Worm (Caenorhabditis elegans) whole organism, young adult: ENCODE data around the gene F53H2.1.

Experiments
- F10E7.11 ChIP-seq: sonication (generic microtip); optimal IDR thresholded peaks from 2 replicates; lab custom pipeline; 2017; ENCODE audit warnings: mild to moderate bottlenecking, missing genetic modification characterization, moderate library complexity, missing compliant biosample characterization
- F37B4.10 ChIP-seq: fragments of 200-800 bp; sonication (Bioruptor generic); IDR thresholded peaks from 2 replicates; pipeline ENCODE4 v1.3.6; 2022; ENCODE audit warnings: missing genetic modification characterization, missing compliant biosample characterization
- F39B2.1 ChIP-seq: fragments of 200-800 bp; sonication (Bioruptor generic); IDR thresholded peaks from 2 replicates; pipeline ENCODE4 v1.3.6; 2022; ENCODE audit warnings: missing genetic modification reagents, missing genetic modification characterization, missing compliant biosample characterization
- F52B5.7 ChIP-seq: sonication (generic microtip); optimal IDR thresholded peaks from 2 replicates; lab custom pipeline; 2016; ENCODE audit warnings: mild to moderate bottlenecking, missing genetic modification characterization, missing compliant biosample characterization
- F57C9.4 ChIP-seq: sonication (generic microtip); optimal IDR thresholded peaks from 2 replicates; lab custom pipeline; 2017; ENCODE audit warnings: mild to moderate bottlenecking, missing genetic modification characterization, missing compliant biosample characterization
- T07F8.4 ChIP-seq: sonication (generic microtip); optimal IDR thresholded peaks from 2 replicates; lab custom pipeline; 2016; ENCODE audit warnings: mild to moderate bottlenecking, missing genetic modification characterization, moderate library complexity, missing compliant biosample characterization
- Y53F4B.3 ChIP-seq: fragments of 200-800 bp; sonication (Bioruptor generic); IDR thresholded peaks from 2 replicates; pipeline ENCODE4 v1.3.6; 2022; ENCODE audit warnings: missing genetic modification reagents, missing genetic modification characterization, missing compliant biosample characterization
- Y56A3A.18 ChIP-seq: fragments of 200-800 bp; sonication (Bioruptor generic); IDR thresholded peaks from 2 replicates; pipeline ENCODE4 v1.3.6; 2022; ENCODE audit warnings: missing genetic modification reagents, missing genetic modification characterization, missing compliant biosample characterization
- Y95B8A.8 ChIP-seq: fragments of 200-800 bp; sonication (Bioruptor generic); IDR thresholded peaks from 2 replicates; pipeline ENCODE4 v1.3.6; 2022; ENCODE audit warnings: missing genetic modification reagents, missing genetic modification characterization, missing compliant biosample characterization
- ZK185.1 ChIP-seq: sonication (generic microtip); optimal IDR thresholded peaks from 2 replicates; lab custom pipeline; 2016; ENCODE audit warnings: mild to moderate bottlenecking, missing genetic modification characterization, missing compliant biosample characterization; ENCODE audit not compliant: poor library complexity, severe bottlenecking
- atf-7 ChIP-seq: sonication (generic microtip); optimal IDR thresholded peaks from 2 replicates; lab custom pipeline; 2017; ENCODE audit warnings: mild to moderate bottlenecking, missing genetic modification characterization, missing compliant biosample characterization
- athp-1 ChIP-seq: sonication (generic microtip); optimal IDR thresholded peaks from 2 replicates; lab custom pipeline; 2017; ENCODE audit warnings: mild to moderate bottlenecking, missing genetic modification characterization, missing compliant biosample characterization
- attf-5 ChIP-seq: fragments of 200-800 bp; sonication (Bioruptor generic); optimal IDR thresholded peaks from 2 replicates; lab custom pipeline; 2018; ENCODE audit warnings: mild to moderate bottlenecking, missing genetic modification characterization, missing compliant biosample characterization
- attf-6 ChIP-seq: fragments of 200-800 bp; sonication (Bioruptor generic); IDR thresholded peaks from 2 replicates; pipeline ENCODE4 v1.3.6; 2022; ENCODE audit warnings: missing genetic modification reagents, missing genetic modification characterization, missing compliant biosample characterization
- cebp-1 ChIP-seq, 2 experiments: fragments of 200-800 bp in 1 of 2; sonication (Bioruptor generic) in 1 of 2; sonication (generic microtip) in 1 of 2; IDR thresholded peaks in 1 of 2; optimal IDR thresholded peaks in 1 of 2; 2 replicates each; pipeline versions ENCODE4 v1.3.6 to Lab custom; 2017 to 2022; ENCODE audit warnings: missing compliant biosample characterization in 2 of 2, missing genetic modification characterization in 2 of 2, mild to moderate bottlenecking in 1 of 2, missing genetic modification reagents in 1 of 2, moderate library complexity in 1 of 2
- cebp-2 ChIP-seq: fragments of 200-800 bp; sonication (Bioruptor generic); IDR thresholded peaks from 2 replicates; pipeline ENCODE4 v1.3.6; 2022; ENCODE audit warnings: missing genetic modification characterization, missing compliant biosample characterization
- ceh-100 ChIP-seq: fragments of 200-800 bp; sonication (Bioruptor generic); IDR thresholded peaks from 2 replicates; pipeline ENCODE4 v1.3.6; 2022; ENCODE audit warnings: missing genetic modification reagents, missing genetic modification characterization, missing compliant biosample characterization
- ceh-40 ChIP-seq: fragments of 200-800 bp; sonication (Bioruptor generic); IDR thresholded peaks from 2 replicates; pipeline ENCODE4 v1.3.6; 2022; ENCODE audit warnings: missing genetic modification characterization, missing compliant biosample characterization
- ceh-79 ChIP-seq: sonication (generic microtip); optimal IDR thresholded peaks from 2 replicates; lab custom pipeline; 2017; ENCODE audit warnings: mild to moderate bottlenecking, missing genetic modification characterization, missing compliant biosample characterization
- chd-7 ChIP-seq: sonication (generic microtip); optimal IDR thresholded peaks from 2 replicates; lab custom pipeline; 2016; ENCODE audit warnings: mild to moderate bottlenecking, missing genetic modification characterization, moderate library complexity, missing compliant biosample characterization
- egrh-3 ChIP-seq: fragments of 200-800 bp; sonication (Bioruptor generic); IDR thresholded peaks from 2 replicates; pipeline ENCODE4 v1.3.6; 2022; ENCODE audit warnings: missing genetic modification reagents, missing genetic modification characterization, missing compliant biosample characterization
- ets-4 ChIP-seq: fragments of 200-800 bp; sonication (Bioruptor generic); optimal IDR thresholded peaks from 2 replicates; lab custom pipeline; 2018; ENCODE audit warnings: mild to moderate bottlenecking, missing genetic modification characterization, missing compliant biosample characterization
- fkh-3 ChIP-seq: sonication (generic microtip); optimal IDR thresholded peaks from 2 replicates; lab custom pipeline; 2016; ENCODE audit warnings: mild to moderate bottlenecking, missing genetic modification characterization, missing compliant biosample characterization
- gei-17 ChIP-seq: fragments of 200-800 bp; sonication (Bioruptor generic); optimal IDR thresholded peaks from 2 replicates; lab custom pipeline; 2018; ENCODE audit warnings: mild to moderate bottlenecking, missing genetic modification characterization, missing compliant biosample characterization
- hlh-26 ChIP-seq: fragments of 200-800 bp; sonication (Bioruptor generic); conservative IDR thresholded peaks from 2 replicates; pipeline ENCODE4 v1.3.6; 2022; ENCODE audit warnings: missing genetic modification reagents, missing genetic modification characterization, missing compliant biosample characterization
- hrde-1 ChIP-seq: sonication (generic microtip); optimal IDR thresholded peaks from 2 replicates; lab custom pipeline; 2016; ENCODE audit warnings: missing genetic modification characterization, mild to moderate bottlenecking, missing compliant biosample characterization, moderate library complexity, missing genotype, missing genetic modification reagents, borderline replicate concordance
- hsf-1 ChIP-seq: fragments of 200-800 bp; sonication (Bioruptor generic); IDR thresholded peaks from 2 replicates; pipeline ENCODE4 v1.3.6; 2022; ENCODE audit warnings: missing genetic modification reagents, missing genetic modification characterization, missing compliant biosample characterization
- lag-1 ChIP-seq: fragments of 200-800 bp; sonication (Bioruptor generic); IDR thresholded peaks from 2 replicates; pipeline ENCODE4 v1.3.6; 2022; ENCODE audit warnings: missing genetic modification reagents, missing genetic modification characterization, missing compliant biosample characterization
- lin-40 ChIP-seq: sonication (generic microtip); optimal IDR thresholded peaks from 2 replicates; lab custom pipeline; 2016; ENCODE audit warnings: missing genetic modification characterization, mild to moderate bottlenecking, missing compliant biosample characterization, missing genotype, missing genetic modification reagents
- lsy-27 ChIP-seq: sonication (generic microtip); optimal IDR thresholded peaks from 2 replicates; lab custom pipeline; 2017; ENCODE audit warnings: missing genetic modification characterization, mild to moderate bottlenecking, missing compliant biosample characterization, antibody characterized with exemption, missing genotype, borderline replicate concordance; ENCODE audit not compliant: insufficient read depth
- madf-10 ChIP-seq: sonication (generic microtip); optimal IDR thresholded peaks from 2 replicates; lab custom pipeline; 2016; ENCODE audit warnings: mild to moderate bottlenecking, missing genetic modification characterization, missing compliant biosample characterization
- madf-8 ChIP-seq: fragments of 200-800 bp; sonication (Bioruptor generic); conservative IDR thresholded peaks from 2 replicates; pipeline ENCODE4 v1.3.6; 2022; ENCODE audit warnings: missing genetic modification reagents, missing genetic modification characterization, missing compliant biosample characterization
- mcd-1 ChIP-seq: fragments of 200-800 bp; sonication (Bioruptor generic); IDR thresholded peaks from 2 replicates; pipeline ENCODE4 v1.3.6; 2022; ENCODE audit warnings: missing genetic modification reagents, missing genetic modification characterization, missing compliant biosample characterization
- mel-28 ChIP-seq: sonication (generic microtip); optimal IDR thresholded peaks from 2 replicates; lab custom pipeline; 2016; ENCODE audit warnings: borderline replicate concordance, mild to moderate bottlenecking, missing genetic modification characterization, missing compliant biosample characterization
- nfya-1 ChIP-seq: sonication (generic microtip); optimal IDR thresholded peaks from 2 replicates; lab custom pipeline; 2017; ENCODE audit warnings: antibody characterized with exemption, missing compliant biosample characterization, missing genetic modification characterization, borderline replicate concordance; ENCODE audit not compliant: insufficient read depth
- nhr-179 ChIP-seq: sonication (generic microtip); optimal IDR thresholded peaks from 2 replicates; lab custom pipeline; 2016; ENCODE audit warnings: mild to moderate bottlenecking, missing genetic modification characterization, missing compliant biosample characterization
- repo-1 ChIP-seq: sonication (generic microtip); optimal IDR thresholded peaks from 2 replicates; lab custom pipeline; 2017; ENCODE audit warnings: mild to moderate bottlenecking, missing genetic modification characterization, missing compliant biosample characterization
- sea-2 ChIP-seq: fragments of 200-800 bp; sonication (Bioruptor generic); IDR thresholded peaks from 2 replicates; pipeline ENCODE4 v1.3.6; 2022; ENCODE audit warnings: missing genetic modification characterization, missing compliant biosample characterization
- snpc-3.4 ChIP-seq: sonication (generic microtip); optimal IDR thresholded peaks from 2 replicates; lab custom pipeline; 2017; ENCODE audit warnings: missing genetic modification characterization, mild to moderate bottlenecking, missing compliant biosample characterization, antibody characterized with exemption, moderate library complexity, missing genotype, missing genetic modification reagents
- tbx-9 ChIP-seq: sonication (generic microtip); optimal IDR thresholded peaks from 2 replicates; lab custom pipeline; 2016; ENCODE audit warnings: borderline replicate concordance, missing genetic modification characterization, inconsistent platforms, missing compliant biosample characterization
- zfh-2 ChIP-seq: fragments of 200-800 bp; sonication (Bioruptor generic); conservative IDR thresholded peaks from 2 replicates; pipeline ENCODE4 v1.3.6; 2022; ENCODE audit warnings: missing genetic modification reagents, missing genetic modification characterization, missing compliant biosample characterization
- ztf-28 ChIP-seq: fragments of 200-800 bp; sonication (Bioruptor generic); IDR thresholded peaks from 2 replicates; pipeline ENCODE4 v1.3.6; 2022; ENCODE audit warnings: missing genetic modification reagents, missing genetic modification characterization, missing compliant biosample characterization
- ztf-3 ChIP-seq: fragments of 200-800 bp; sonication (Bioruptor generic); optimal IDR thresholded peaks from 2 replicates; lab custom pipeline; 2018; ENCODE audit warnings: mild to moderate bottlenecking, missing genetic modification characterization, missing compliant biosample characterization

The F53H2.1 gene

DNA sequence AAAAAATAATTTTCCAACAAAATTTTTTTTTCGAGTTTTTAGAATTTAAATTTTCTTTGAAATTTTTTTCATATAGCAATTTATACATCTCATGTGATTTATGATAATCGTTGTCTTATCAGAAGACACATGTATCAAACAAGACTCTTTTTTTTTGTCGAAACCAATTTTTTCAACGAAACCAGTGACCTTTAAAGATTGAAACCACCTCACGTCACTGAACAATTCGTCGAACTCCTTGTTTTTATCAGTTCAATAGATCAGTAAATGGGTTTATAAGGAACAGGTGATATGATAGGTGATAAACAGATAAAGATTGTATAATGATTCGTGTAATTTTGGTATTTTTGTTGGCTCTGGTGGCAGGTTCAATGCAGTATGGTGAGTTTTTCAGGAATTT, 6.3 kb downstream of the F53H2.1 start, which contains the start of gene cnc-7:
TSS of gene cnc-7 (plus strand) at position 301 of the 400 bp plus-strand sequence.
- TF ChIP-seq ceh-40 (GFP tag; lab: Robert Waterston, UW): no peak

DNA sequence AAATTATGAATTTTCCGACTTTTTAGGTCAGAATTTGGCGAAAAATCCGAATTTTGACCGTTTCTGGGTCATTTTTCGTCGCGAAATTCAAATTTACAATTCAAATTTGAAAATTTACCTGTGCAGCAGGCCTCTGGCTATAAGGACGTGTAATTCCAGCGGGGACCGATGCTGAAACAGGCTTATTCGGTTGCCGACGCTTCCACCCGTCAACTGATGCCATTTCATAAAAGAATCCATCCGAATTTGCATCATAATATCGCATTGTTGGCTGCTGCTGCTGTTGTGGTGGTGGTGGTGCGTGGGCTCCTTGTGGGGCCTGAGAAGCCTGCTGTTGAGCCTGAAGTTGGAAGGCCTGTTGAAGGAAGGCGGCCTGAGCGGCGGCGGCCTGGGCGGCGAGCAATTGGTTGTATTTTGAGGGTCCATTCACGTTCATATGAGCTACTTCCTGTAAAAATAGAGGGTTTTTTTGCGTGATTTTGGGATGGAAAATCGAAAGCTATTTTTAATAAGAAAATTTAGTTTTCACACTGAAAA, 12.1 kb downstream of the F53H2.1 start:
- TF ChIP-seq mcd-1: 0 out of 2 replicates have a peak, but pooled peaks have one; percentile 11
- TF ChIP-seq ceh-100 (GFP tag; lab: Robert Waterston, UW): no peak
- TF ChIP-seq F37B4.10 (GFP tag; lab: Robert Waterston, UW): 0 out of 2 replicates have a peak, but pooled peaks have one; percentile 56
- no peak for TF ChIP-seq lsy-27 (tag; lab: Kevin White, UChicago)
- no peak for TF ChIP-seq nhr-179 (tag; lab: Kevin White, UChicago)
- TF ChIP-seq ets-4: no peak
- TF ChIP-seq chd-7 (tag; lab: Kevin White, UChicago): no peak
- TF ChIP-seq attf-6 (GFP tag; lab: Robert Waterston, UW): no peak
- TF ChIP-seq cebp-1 (GFP tag; IDR thresholded peaks at IDR 0.05; lab: Robert Waterston, UW): no peak
- peak; percentile 13 for TF ChIP-seq cebp-1 (tag; optimal IDR thresholded peaks at IDR 0.05; lab: Kevin White, UChicago)
- TF ChIP-seq egrh-3 (GFP tag; lab: Robert Waterston, UW): peak; percentile 39; the same call in 1 of the 2 replicates
- no peak for TF ChIP-seq hrde-1 (tag; lab: Kevin White, UChicago)
- TF ChIP-seq T07F8.4: no peak
- no peak for TF ChIP-seq F52B5.7
- no peak for TF ChIP-seq F10E7.11 (tag; lab: Kevin White, UChicago)
- TF ChIP-seq fkh-3 (tag; lab: Kevin White, UChicago): no peak
- TF ChIP-seq lin-40 (tag; lab: Kevin White, UChicago): no peak
- no peak for TF ChIP-seq tbx-9 (tag; lab: Kevin White, UChicago)
- TF ChIP-seq ceh-79: no peak
- no peak for TF ChIP-seq madf-8
- peak; percentile 82 for TF ChIP-seq zfh-2 (GFP tag; lab: Robert Waterston, UW)
- no peak for TF ChIP-seq mel-28 (tag; lab: Kevin White, UChicago)
- no peak for TF ChIP-seq sea-2 (GFP tag; lab: Robert Waterston, UW)
- no peak for TF ChIP-seq hsf-1 (GFP tag; lab: Robert Waterston, UW)

DNA sequence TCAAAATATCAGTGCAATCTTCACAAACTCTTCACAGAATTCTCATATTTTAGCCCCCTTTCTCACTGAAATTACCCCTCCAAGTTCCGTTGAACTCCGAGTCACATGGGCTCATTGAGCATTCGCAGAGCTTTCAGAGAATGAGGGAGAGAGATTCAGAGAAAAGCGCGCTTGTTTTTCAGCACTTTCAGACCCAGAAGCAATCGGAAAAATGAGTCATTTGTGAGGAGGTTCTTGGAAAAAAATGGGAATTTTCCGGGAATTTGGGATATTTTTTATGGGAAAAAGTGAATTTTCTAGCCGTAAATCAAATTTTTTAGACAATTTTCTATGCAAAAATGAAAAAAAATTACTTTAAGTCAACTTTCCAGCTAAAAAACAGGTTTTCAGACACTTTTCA, 15.3 kb downstream of the F53H2.1 start:
- no peak for TF ChIP-seq ztf-28
- no peak for TF ChIP-seq F57C9.4
- no peak for TF ChIP-seq attf-6 (GFP tag; lab: Robert Waterston, UW)
- no peak for TF ChIP-seq ztf-3 (GFP tag; lab: Kevin White, UChicago)
- no peak for TF ChIP-seq hlh-26 (GFP tag; lab: Robert Waterston, UW)
- TF ChIP-seq atf-7 (tag; lab: Kevin White, UChicago): no peak
- no peak for TF ChIP-seq athp-1
- no peak for TF ChIP-seq nfya-1 (tag; lab: Kevin White, UChicago)
- TF ChIP-seq cebp-2 (GFP tag; lab: Robert Waterston, UW): no peak
- TF ChIP-seq Y53F4B.3 (GFP tag; lab: Robert Waterston, UW): no peak

DNA sequence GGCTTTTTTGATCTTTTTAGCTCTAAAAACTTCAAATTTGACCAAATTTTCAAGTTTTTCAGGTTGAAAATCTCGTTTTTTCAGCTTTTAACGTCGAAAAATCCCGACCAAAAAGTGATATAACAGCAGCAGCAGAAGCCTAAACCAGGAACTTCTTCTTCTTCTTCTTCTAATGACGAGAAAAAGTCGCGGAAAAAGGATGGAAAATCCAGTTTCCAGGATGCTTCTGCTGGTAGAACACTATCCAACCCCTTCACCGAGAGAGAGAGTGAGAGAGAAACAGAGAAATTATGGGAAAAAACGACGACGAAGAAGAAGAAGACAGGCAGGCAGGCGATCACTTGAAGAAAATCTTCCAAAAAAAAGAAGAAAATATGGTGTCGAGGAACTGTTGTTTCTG, 19.3 kb downstream of the F53H2.1 start:
- TF ChIP-seq mcd-1 (no peak), Y95B8A.8 (GFP tag; lab: Robert Waterston, UW) (no peak), Y56A3A.18 (GFP tag; lab: Robert Waterston, UW) (no peak), madf-10 (no peak), hlh-26 (GFP tag; lab: Robert Waterston, UW) (no peak), snpc-3.4 (tag; lab: Kevin White, UChicago) (no peak), lag-1 (no peak), F39B2.1 (GFP tag; lab: Robert Waterston, UW) (no peak), gei-17 (GFP tag; lab: Kevin White, UChicago) (no peak), repo-1 (tag; lab: Kevin White, UChicago) (no peak), ZK185.1 (tag; lab: Kevin White, UChicago) (no peak), attf-5 (no peak)
- TF ChIP-seq, all 124 proteins: peak for 0
